Fruit fly (Drosophila melanogaster) whole organism: ENCODE measurements around the gene Jhbp6.

ENCODE experiments used
- CG8478 ChIP-seq: fragments of >200 bp; optimal IDR thresholded peaks from 2 replicates; lab custom pipeline; 2018; ENCODE audit warnings: inconsistent platforms
- pan ChIP-seq: fragments of >200 bp; optimal IDR thresholded peaks from 2 replicates; lab custom pipeline; 2017
- usp ChIP-seq: fragments of >200 bp; optimal IDR thresholded peaks from 2 replicates; lab custom pipeline; 2017; ENCODE audit warnings: missing biosample characterization, missing genetic modification characterization, mixed read lengths

- TF ChIP-seq CG8478 (no peak), usp (GFP tag; lab: Kevin White, UChicago) (no peak), pan (lab: Kevin White, UChicago) (no peak)
These were observed 25.9 kb downstream of the Jhbp6 start, which contains the start of gene CG14452 for dm6 chr3L:22695653-22696052.
